Worm (Caenorhabditis elegans): Measurements from ENCODE around the gene col-101.

col-101 gene

ce11 chrIV:306572-306971 is 20.2 kb downstream of the col-101 start:
- TF ChIP-seq flt-1 (GFP tag; IDR thresholded peaks at IDR 0.05) (no peak), T22C8.4 (GFP tag; IDR thresholded peaks at IDR 0.05) (no peak), ref-1 (GFP tag; conservative IDR thresholded peaks at IDR 0.05) (no peak), ztf-23 (GFP tag; IDR thresholded peaks at IDR 0.05) (no peak), tab-1 (GFP tag; IDR thresholded peaks at IDR 0.05) (no peak), klf-2 (GFP tag; conservative IDR thresholded peaks at IDR 0.05) (no peak), med-1 (GFP tag; optimal IDR thresholded peaks at IDR 0.05; ENCODE audit: insufficient read depth) (no peak)

ce11 chrIV:305101-305500 is 21.7 kb downstream of the col-101 start:
- TF ChIP-seq T22C8.4 (GFP tag; IDR thresholded peaks at IDR 0.05) (no peak), ztf-23 (GFP tag; IDR thresholded peaks at IDR 0.05) (no peak), ref-1 (GFP tag; conservative IDR thresholded peaks at IDR 0.05) (no peak), med-1 (GFP tag; optimal IDR thresholded peaks at IDR 0.05; ENCODE audit: insufficient read depth) (no peak), tab-1 (GFP tag; IDR thresholded peaks at IDR 0.05) (no peak), cog-1 (tag; optimal IDR thresholded peaks at IDR 0.05) (no peak), flt-1 (GFP tag; IDR thresholded peaks at IDR 0.05) (no peak), klf-2 (GFP tag; conservative IDR thresholded peaks at IDR 0.05) (no peak), ztf-29 (GFP tag; IDR thresholded peaks at IDR 0.05) (no peak)

- TF ChIP-seq ztf-23 (GFP tag; IDR thresholded peaks at IDR 0.05) (no peak), klf-2 (GFP tag; conservative IDR thresholded peaks at IDR 0.05) (no peak), tab-1 (GFP tag; IDR thresholded peaks at IDR 0.05) (no peak)
These were observed 23.6 kb downstream of the col-101 start for ce11 chrIV:303264-303663.

ce11 chrIV:302743-303142 is 24.1 kb downstream of the col-101 start:
- TF ChIP-seq med-1 (GFP tag; optimal IDR thresholded peaks at IDR 0.05; ENCODE audit: insufficient read depth), result no peak
- TF ChIP-seq klf-2 (GFP tag; conservative IDR thresholded peaks at IDR 0.05), result no peak
- no peak for TF ChIP-seq flt-1 (GFP tag; IDR thresholded peaks at IDR 0.05)
- TF ChIP-seq ztf-29 (GFP tag; IDR thresholded peaks at IDR 0.05), result no peak
- TF ChIP-seq ref-1 (GFP tag; conservative IDR thresholded peaks at IDR 0.05), result no peak
- no peak for TF ChIP-seq T22C8.4 (GFP tag; IDR thresholded peaks at IDR 0.05)
- TF ChIP-seq ztf-23 (GFP tag; IDR thresholded peaks at IDR 0.05), result no peak
- no peak for TF ChIP-seq tab-1 (GFP tag; IDR thresholded peaks at IDR 0.05)
- TF ChIP-seq cog-1 (tag; optimal IDR thresholded peaks at IDR 0.05), result no peak

ce11 chrIV:300307-300706 is 26.5 kb downstream of the col-101 start:
- TF ChIP-seq ztf-23 (GFP tag; IDR thresholded peaks at IDR 0.05), result no peak

ce11 chrIV:299190-299589 is 27.6 kb downstream of the col-101 start:
- TF ChIP-seq T22C8.4 (GFP tag; IDR thresholded peaks at IDR 0.05) (no peak), ztf-29 (GFP tag; IDR thresholded peaks at IDR 0.05) (no peak), tab-1 (GFP tag; IDR thresholded peaks at IDR 0.05) (no peak), med-1 (GFP tag; optimal IDR thresholded peaks at IDR 0.05; ENCODE audit: insufficient read depth) (no peak), cog-1 (tag; optimal IDR thresholded peaks at IDR 0.05) (no peak), ztf-23 (GFP tag; IDR thresholded peaks at IDR 0.05) (no peak), flt-1 (GFP tag; IDR thresholded peaks at IDR 0.05) (no peak), klf-2 (GFP tag; conservative IDR thresholded peaks at IDR 0.05) (no peak)

ce11 chrIV:298204-298603 is 28.6 kb downstream of the col-101 start, which contains the start of gene pnp-1:
Gene pnp-1, minus strand, starts transcription at chrIV:298304.
- TF ChIP-seq ref-1 (GFP tag; conservative IDR thresholded peaks at IDR 0.05) (no peak), klf-2 (GFP tag; conservative IDR thresholded peaks at IDR 0.05) (no peak), cog-1 (tag; optimal IDR thresholded peaks at IDR 0.05) (no peak)

ce11 chrIV:296849-297248 is 30.0 kb downstream of the col-101 start:
- TF ChIP-seq klf-2 (GFP tag; conservative IDR thresholded peaks at IDR 0.05) (no peak), ztf-29 (GFP tag; IDR thresholded peaks at IDR 0.05) (no peak), T22C8.4 (GFP tag; IDR thresholded peaks at IDR 0.05) (no peak), tab-1 (GFP tag; IDR thresholded peaks at IDR 0.05) (no peak), med-1 (GFP tag; optimal IDR thresholded peaks at IDR 0.05; ENCODE audit: insufficient read depth) (no peak), cog-1 (tag; optimal IDR thresholded peaks at IDR 0.05) (no peak), flt-1 (GFP tag; IDR thresholded peaks at IDR 0.05) (no peak), ref-1 (GFP tag; conservative IDR thresholded peaks at IDR 0.05) (no peak), ztf-23 (GFP tag; IDR thresholded peaks at IDR 0.05) (no peak)

- no peak for TF ChIP-seq med-1 (GFP tag; optimal IDR thresholded peaks at IDR 0.05; ENCODE audit: insufficient read depth)
These were observed 31.1 kb downstream of the col-101 start for ce11 chrIV:295734-296201.

- TF ChIP-seq T22C8.4 (GFP tag; IDR thresholded peaks at IDR 0.05) (no peak), ztf-23 (GFP tag; IDR thresholded peaks at IDR 0.05) (no peak), cog-1 (tag; optimal IDR thresholded peaks at IDR 0.05) (no peak), ref-1 (GFP tag; conservative IDR thresholded peaks at IDR 0.05) (no peak), flt-1 (GFP tag; IDR thresholded peaks at IDR 0.05) (no peak), med-1 (GFP tag; optimal IDR thresholded peaks at IDR 0.05; ENCODE audit: insufficient read depth) (no peak), klf-2 (GFP tag; conservative IDR thresholded peaks at IDR 0.05) (no peak), tab-1 (GFP tag; IDR thresholded peaks at IDR 0.05) (no peak), ztf-29 (GFP tag; IDR thresholded peaks at IDR 0.05) (no peak)
These were observed 32.1 kb downstream of the col-101 start for ce11 chrIV:294737-295136.

ce11 chrIV:293995-294700 is 32.7 kb downstream of the col-101 start:
- TF ChIP-seq klf-2 (GFP tag; conservative IDR thresholded peaks at IDR 0.05) (no peak), ref-1 (GFP tag; conservative IDR thresholded peaks at IDR 0.05) (no peak), T22C8.4 (GFP tag; IDR thresholded peaks at IDR 0.05) (no peak), med-1 (GFP tag; optimal IDR thresholded peaks at IDR 0.05; ENCODE audit: insufficient read depth) (no peak), cog-1 (tag; optimal IDR thresholded peaks at IDR 0.05) (no peak), ztf-23 (GFP tag; IDR thresholded peaks at IDR 0.05) (no peak), ztf-29 (GFP tag; IDR thresholded peaks at IDR 0.05) (no peak), flt-1 (GFP tag; IDR thresholded peaks at IDR 0.05) (no peak), tab-1 (GFP tag; IDR thresholded peaks at IDR 0.05) (no peak)
